Worm (Caenorhabditis elegans) whole organism, L4 larva: Measurements from ENCODE around the gene Y75D11A.3.

Source experiments
- F26F4.8 ChIP-seq: fragments of 200-800 bp; sonication (Bioruptor generic); conservative IDR thresholded peaks from 2 replicates; pipeline ENCODE4 v1.3.6; 2022; ENCODE audit warnings: missing genetic modification characterization, missing compliant biosample characterization
- T20F7.1 ChIP-seq: fragments of 200-800 bp; sonication (Bioruptor generic); optimal IDR thresholded peaks from 2 replicates; lab custom pipeline; 2018; ENCODE audit warnings: mild to moderate bottlenecking, missing genetic modification characterization, missing compliant biosample characterization
- T26A8.4 ChIP-seq: fragments of 200-800 bp; sonication (Bioruptor generic); IDR thresholded peaks from 2 replicates; pipeline ENCODE4 v1.3.6; 2022; ENCODE audit warnings: missing genetic modification characterization, missing compliant biosample characterization
- Y48G9A.11 ChIP-seq: fragments of 200-800 bp; sonication (Bioruptor generic); IDR thresholded peaks from 2 replicates; pipeline ENCODE4 v1.3.6; 2022; ENCODE audit warnings: missing genetic modification reagents, missing genetic modification characterization, missing compliant biosample characterization
- Y5F2A.4 ChIP-seq: fragments of 200-800 bp; sonication (Bioruptor generic); optimal IDR thresholded peaks from 2 replicates; lab custom pipeline; 2018; ENCODE audit warnings: mild to moderate bottlenecking, missing genetic modification characterization, missing compliant biosample characterization
- aha-1 ChIP-seq: fragments of 150-350 bp; peaks from one replicate; lab custom pipeline; 2014; ENCODE audit warnings: missing biosample characterization, missing genetic modification characterization
- ceh-28 ChIP-seq: fragments of 150-350 bp; optimal IDR thresholded peaks from 2 replicates; lab custom pipeline; 2014; ENCODE audit warnings: missing biosample characterization, missing genetic modification reagents, missing genetic modification characterization
- ceh-44 ChIP-seq: fragments of 200-800 bp; sonication (Bioruptor generic); IDR thresholded peaks from 2 replicates; pipeline ENCODE4 v1.3.6; 2022; ENCODE audit warnings: missing genetic modification reagents, missing genetic modification characterization, missing compliant biosample characterization
- ceh-82 ChIP-seq: sonication (generic microtip); optimal IDR thresholded peaks from 2 replicates; lab custom pipeline; 2017; ENCODE audit warnings: missing biosample characterization, missing genetic modification characterization
- ctbp-1 ChIP-seq: fragments of 200-800 bp; sonication (Bioruptor generic); IDR thresholded peaks from 2 replicates; pipeline ENCODE4 v1.3.6; 2022; ENCODE audit warnings: missing genetic modification reagents, missing genetic modification characterization, missing compliant biosample characterization
- daf-16 ChIP-seq, 3 experiments: sonication (generic microtip); optimal IDR thresholded peaks; 2 replicates each; lab custom pipeline; 2016 to 2017; ENCODE audit warnings: missing genetic modification characterization in 3 of 3, missing genetic modification reagents in 3 of 3, mild to moderate bottlenecking in 2 of 3, missing compliant biosample characterization in 2 of 3, missing biosample characterization in 1 of 3, moderate library complexity in 1 of 3
- daf-19 ChIP-seq: fragments of 200-800 bp; sonication (Bioruptor generic); conservative IDR thresholded peaks from 2 replicates; pipeline ENCODE4 v1.3.6; 2022; ENCODE audit warnings: missing genetic modification characterization, missing compliant biosample characterization
- dmd-8 ChIP-seq: fragments of 200-800 bp; sonication (Bioruptor generic); IDR thresholded peaks from 2 replicates; pipeline ENCODE4 v1.3.6; 2022; ENCODE audit warnings: missing genetic modification characterization, missing compliant biosample characterization
- egl-43 ChIP-seq: fragments of 200-800 bp; sonication (Bioruptor generic); IDR thresholded peaks from 2 replicates; pipeline ENCODE4 v1.3.6; 2022; ENCODE audit warnings: missing genetic modification reagents, missing genetic modification characterization, missing compliant biosample characterization
- hlh-11 ChIP-seq: fragments of 200-800 bp; sonication (Bioruptor generic); optimal IDR thresholded peaks from 2 replicates; lab custom pipeline; 2018; ENCODE audit warnings: mild to moderate bottlenecking, missing genetic modification characterization, missing compliant biosample characterization
- lin-13 ChIP-seq: fragments of 150-350 bp; optimal IDR thresholded peaks from 2 replicates; lab custom pipeline; 2014; ENCODE audit warnings: missing biosample characterization, missing genetic modification reagents, missing genetic modification characterization
- lin-38 ChIP-seq: fragments of 200-800 bp; sonication (Bioruptor generic); IDR thresholded peaks from 2 replicates; pipeline ENCODE4 v1.3.6; 2022; ENCODE audit warnings: missing genetic modification reagents, missing genetic modification characterization, missing compliant biosample characterization
- lir-3 ChIP-seq: sonication (generic microtip); optimal IDR thresholded peaks from 2 replicates; lab custom pipeline; 2016; ENCODE audit warnings: mild to moderate bottlenecking, missing genetic modification characterization, missing compliant biosample characterization
- madf-5 ChIP-seq, 2 experiments: fragments of 200-800 bp; sonication (Bioruptor generic); IDR thresholded peaks; 2 replicates each; pipeline ENCODE4 v1.3.6; 2022; ENCODE audit warnings: missing compliant biosample characterization in 2 of 2, missing genetic modification characterization in 2 of 2
- mdl-1 ChIP-seq, 2 experiments: fragments of 150-350 bp in 1 of 2; sonication (generic microtip) in 1 of 2; optimal IDR thresholded peaks; 2 replicates each; lab custom pipeline; 2014 to 2017; ENCODE audit warnings: missing biosample characterization in 2 of 2, missing genetic modification characterization in 2 of 2
- mep-1 ChIP-seq: fragments of 150-350 bp; sonication (generic microtip); optimal IDR thresholded peaks from 3 replicates; lab custom pipeline; 2014; ENCODE audit warnings: missing biosample characterization, missing genetic modification characterization
- mxl-2 ChIP-seq: fragments of 200-800 bp; sonication (Bioruptor generic); conservative IDR thresholded peaks from 2 replicates; pipeline ENCODE4 v1.3.6; 2022; ENCODE audit warnings: missing genetic modification reagents, missing genetic modification characterization, missing compliant biosample characterization
- nhr-11 ChIP-seq: fragments of 150-350 bp; optimal IDR thresholded peaks from 2 replicates; lab custom pipeline; 2014; ENCODE audit warnings: missing biosample characterization, missing genetic modification characterization
- nhr-48 ChIP-seq: sonication (generic microtip); optimal IDR thresholded peaks from 2 replicates; lab custom pipeline; 2016; ENCODE audit warnings: mild to moderate bottlenecking, missing genetic modification characterization, missing compliant biosample characterization
- pqm-1 ChIP-seq: sonication (generic microtip); optimal IDR thresholded peaks from 2 replicates; lab custom pipeline; 2017; ENCODE audit warnings: missing biosample characterization, missing genetic modification characterization
- set-16 ChIP-seq: fragments of 200-800 bp; sonication (Bioruptor generic); IDR thresholded peaks from 2 replicates; pipeline ENCODE4 v1.3.6; 2022; ENCODE audit warnings: missing genetic modification reagents, missing genetic modification characterization, missing compliant biosample characterization
- skn-1 ChIP-seq: fragments of 150-350 bp; optimal IDR thresholded peaks from 2 replicates; lab custom pipeline; 2014; ENCODE audit warnings: missing biosample characterization, missing genetic modification characterization
- snpc-4 ChIP-seq: fragments of 150-350 bp; optimal IDR thresholded peaks from 2 replicates; lab custom pipeline; 2014; ENCODE audit warnings: missing biosample characterization, missing genetic modification characterization
- tag-97 ChIP-seq: fragments of 200-800 bp; sonication (Bioruptor generic); IDR thresholded peaks from 2 replicates; pipeline ENCODE4 v1.3.6; 2022; ENCODE audit warnings: missing genetic modification characterization, missing compliant biosample characterization
- unc-62 ChIP-seq, 3 experiments: fragments of 150-350 bp in 1 of 3; sonication (generic microtip); optimal IDR thresholded peaks in 2 of 3; peaks in 1 of 3; 1 replicate in 1 of 3; 2 replicates in 2 of 3; lab custom pipeline; 2014 to 2017; ENCODE audit warnings: missing biosample characterization in 3 of 3, missing genetic modification characterization in 3 of 3, missing genetic modification reagents in 3 of 3, missing genotype in 1 of 3
- zag-1 ChIP-seq: fragments of 150-350 bp; optimal IDR thresholded peaks from 2 replicates; lab custom pipeline; 2014; ENCODE audit warnings: missing biosample characterization, missing genetic modification characterization
- zip-11 ChIP-seq: fragments of 200-800 bp; sonication (Bioruptor generic); IDR thresholded peaks from 2 replicates; pipeline ENCODE4 v1.3.6; 2022; ENCODE audit warnings: missing genetic modification characterization, missing compliant biosample characterization
- zip-2 ChIP-seq: fragments of 150-350 bp; optimal IDR thresholded peaks from 2 replicates; lab custom pipeline; 2014; ENCODE audit warnings: missing biosample characterization, missing genetic modification characterization
- ztf-11 ChIP-seq: fragments of 150-350 bp; optimal IDR thresholded peaks from 2 replicates; lab custom pipeline; 2014; ENCODE audit warnings: missing biosample characterization, missing genetic modification characterization

The Y75D11A.3 gene

DNA sequence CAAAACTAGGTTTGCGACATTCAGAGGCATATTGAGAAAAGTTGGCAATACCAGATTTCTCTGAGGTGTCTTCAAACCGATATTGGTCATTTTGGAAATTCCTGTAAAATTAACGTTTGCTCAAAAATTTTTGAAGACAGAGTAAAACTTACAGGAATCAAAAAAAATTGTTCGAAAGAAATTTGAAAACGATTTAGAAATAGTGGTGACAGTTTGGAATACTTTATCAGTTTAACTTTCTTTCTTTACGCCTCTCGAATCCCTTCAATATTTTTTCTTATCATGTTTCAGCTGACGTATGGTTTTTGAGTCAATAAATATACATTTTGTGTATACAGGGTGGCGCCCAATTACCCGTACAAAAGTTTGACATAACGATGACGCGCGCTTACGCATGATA, 27.5 kb downstream of the Y75D11A.3 start, which contains the start of gene fbxa-53:
Gene fbxa-53 (minus strand): TSS at position 101 of the 400 bp plus-strand sequence.
- TF ChIP-seq daf-16 (GFP tag; optimal IDR thresholded peaks at IDR 0.05; lab: Kevin White, UChicago): no peak
- peak; percentile 25 for TF ChIP-seq daf-16 (tag; optimal IDR thresholded peaks at IDR 0.05; lab: Kevin White, UChicago)
- no peak for TF ChIP-seq mep-1 (tag; lab: Kevin White, UChicago)
- TF ChIP-seq pqm-1 (tag; lab: Kevin White, UChicago): peak; percentile 17

ce11 chrX:1712538-1712937, 33.5 kb downstream of the Y75D11A.3 start, which contains the start of gene fbxa-52:
fbxa-52 (minus strand) TSS chrX:1712638.
- peak; percentile 48 for TF ChIP-seq aha-1 (tag; lab: Kevin White, UChicago)
- peak in 1 of 2 experiments; percentile 28 for TF ChIP-seq unc-62 (GFP tag; optimal IDR thresholded peaks at IDR 0.05 in 1 of 2; lab: Kevin White, UChicago)
- TF ChIP-seq unc-62 (tag; optimal IDR thresholded peaks at IDR 0.05; lab: Kevin White, UChicago): no peak
- no peak for TF ChIP-seq ctbp-1 (GFP tag; lab: Robert Waterston, UW)
- TF ChIP-seq, all 104 proteins: peak for 2

DNA sequence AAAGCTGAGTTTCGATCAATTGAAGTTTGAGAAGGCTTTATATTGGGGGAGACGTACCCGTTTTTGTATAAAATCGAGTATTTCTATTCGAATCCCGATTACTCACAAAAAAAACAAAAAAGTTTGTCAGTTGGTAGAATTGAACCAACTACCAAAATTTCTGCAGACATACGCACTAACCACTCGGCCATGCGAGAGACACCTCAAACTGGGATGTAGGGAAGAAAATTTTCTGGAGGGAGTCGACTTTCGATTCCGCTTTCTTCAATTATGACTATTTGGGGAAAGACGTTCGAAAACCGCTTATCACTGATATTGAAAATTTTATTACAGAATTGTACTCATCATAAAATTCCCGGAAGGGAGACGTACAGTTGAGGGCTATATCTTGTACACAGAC, 38.7 kb downstream of the Y75D11A.3 start:
- 0 out of 2 replicates have a peak, but pooled peaks have one; percentile 21 for TF ChIP-seq F26F4.8 (GFP tag; lab: Robert Waterston, UW)

ce11 chrX:1706538-1706937, 39.5 kb downstream of the Y75D11A.3 start, which contains the start of gene F07G6.5:
F07G6.5 (minus strand) TSS chrX:1706638.
- TF ChIP-seq T26A8.4 (GFP tag; lab: Robert Waterston, UW): no peak
- no peak for TF ChIP-seq ztf-11 (tag; lab: Kevin White, UChicago)
- no peak for TF ChIP-seq nhr-48 (tag; lab: Kevin White, UChicago)
- TF ChIP-seq lin-13 (GFP tag; lab: Kevin White, UChicago): no peak
- no peak for TF ChIP-seq daf-19 (GFP tag; lab: Robert Waterston, UW)
- no peak for TF ChIP-seq madf-5 (GFP tag; IDR thresholded peaks at IDR 0.05; lab: Robert Waterston, UW)
- no peak for TF ChIP-seq ceh-44 (GFP tag; lab: Robert Waterston, UW)
- no peak for TF ChIP-seq daf-16 (GFP tag; optimal IDR thresholded peaks at IDR 0.05; lab: Kevin White, UChicago)
- TF ChIP-seq daf-16 (tag; optimal IDR thresholded peaks at IDR 0.05; lab: Kevin White, UChicago): no peak
- TF ChIP-seq Y5F2A.4 (GFP tag; lab: Kevin White, UChicago): no peak
- TF ChIP-seq lin-38 (GFP tag; lab: Robert Waterston, UW): no peak
- TF ChIP-seq nhr-11: no peak
- no peak for TF ChIP-seq ceh-28 (tag; lab: Kevin White, UChicago)
- no peak for TF ChIP-seq T20F7.1 (GFP tag; lab: Kevin White, UChicago)
- TF ChIP-seq zip-11 (GFP tag; lab: Robert Waterston, UW): no peak
- no peak for TF ChIP-seq lir-3
- TF ChIP-seq mep-1 (tag; lab: Kevin White, UChicago): no peak
- TF ChIP-seq snpc-4 (tag; lab: Kevin White, UChicago): no peak
- no peak for TF ChIP-seq skn-1
- no peak for TF ChIP-seq zip-2 (tag; lab: Kevin White, UChicago)
- TF ChIP-seq dmd-8 (GFP tag; lab: Robert Waterston, UW): no peak
- TF ChIP-seq, all 104 proteins: peak for 0

DNA sequence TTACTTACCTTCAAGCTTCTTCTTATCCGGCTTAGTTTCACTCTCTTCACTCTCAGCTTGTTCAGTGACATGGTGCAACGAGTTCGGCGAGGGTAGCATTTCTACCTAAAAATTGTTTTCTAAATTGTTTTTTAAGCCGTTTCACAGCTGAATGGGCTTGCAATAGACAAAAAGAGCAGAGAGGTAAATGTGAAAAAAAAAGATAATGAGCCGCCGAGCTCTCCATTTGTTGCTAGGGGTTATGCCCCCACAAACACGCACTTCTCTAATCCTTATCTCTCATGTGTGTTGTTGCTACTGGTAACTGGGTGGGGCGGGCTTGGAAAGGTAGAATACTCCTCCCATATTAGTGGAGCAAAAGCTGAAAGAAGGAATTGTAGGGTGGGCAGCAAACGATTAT, 42.2 kb downstream of the Y75D11A.3 start, which contains the start of gene C36C9.5:
Gene C36C9.5 (minus strand): TSS at position 101 of the 400 bp plus-strand sequence.
- TF ChIP-seq ceh-44 (GFP tag; lab: Robert Waterston, UW): no peak
- no peak for TF ChIP-seq Y48G9A.11 (GFP tag; lab: Robert Waterston, UW)
- TF ChIP-seq, all 104 proteins: peak for 0

DNA sequence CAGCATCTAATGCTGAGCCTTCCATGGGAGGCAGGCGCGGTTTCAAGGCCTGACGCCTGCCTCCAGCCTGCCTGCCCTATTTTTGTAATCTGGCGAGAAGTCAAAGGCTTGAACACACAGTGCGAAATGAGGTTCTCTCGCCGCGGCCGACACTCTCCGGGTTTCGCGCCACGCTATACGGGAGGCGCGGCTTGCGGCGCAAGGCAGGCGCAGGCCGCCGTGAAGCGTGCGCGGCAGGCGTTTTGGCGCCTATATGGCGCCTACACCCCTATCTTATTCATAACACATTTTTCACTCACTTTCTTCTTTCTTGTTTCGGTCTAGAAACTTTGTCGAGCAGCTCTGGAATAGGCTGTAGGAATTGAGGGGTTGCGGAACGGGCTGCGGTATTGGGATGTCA, 43.0 kb downstream of the Y75D11A.3 start:
- no peak for TF ChIP-seq zag-1
- peak; percentile 64; the same call in 1 of the 2 replicates for TF ChIP-seq egl-43 (GFP tag; lab: Robert Waterston, UW)
- no peak for TF ChIP-seq tag-97
- TF ChIP-seq hlh-11 (tag; lab: Kevin White, UChicago): no peak
- no peak for TF ChIP-seq mdl-1 (tag; optimal IDR thresholded peaks at IDR 0.05; lab: Kevin White, UChicago)
- TF ChIP-seq mxl-2: no peak
- TF ChIP-seq ceh-82 (tag; lab: Kevin White, UChicago): no peak
- TF ChIP-seq set-16 (GFP tag; lab: Robert Waterston, UW): peak; percentile 92
- TF ChIP-seq aha-1 (tag; lab: Kevin White, UChicago): peak; percentile 44
- TF ChIP-seq, all 104 proteins: peak for 3
